Worm (Caenorhabditis elegans): ENCODE results near the gene sre-20.

The sre-20 gene

ce11 chrV:12816672-12817071 lies 31.9 kb upstream of the sre-20 start:
- TF ChIP-seq sem-4 (tag; optimal IDR thresholded peaks at IDR 0.05) (peak; percentile 19), alr-1 (tag; optimal IDR thresholded peaks at IDR 0.05) (no peak), nhr-25 (tag; optimal IDR thresholded peaks at IDR 0.05) (no peak), ztf-4 (tag; optimal IDR thresholded peaks at IDR 0.05) (peak; percentile 10)

- TF ChIP-seq alr-1 (tag; optimal IDR thresholded peaks at IDR 0.05) (no peak), nhr-11 (tag; optimal IDR thresholded peaks at IDR 0.05) (no peak), ama-1 (optimal IDR thresholded peaks at IDR 0.05) (no peak), nhr-6 (tag; optimal IDR thresholded peaks at IDR 0.05) (no peak), elt-3 (tag; optimal IDR thresholded peaks at IDR 0.05) (no peak), R02D3.7 (tag; optimal IDR thresholded peaks at IDR 0.05) (no peak), lin-39 (tag; optimal IDR thresholded peaks at IDR 0.05) (no peak), peb-1 (tag; optimal IDR thresholded peaks at IDR 0.05) (no peak), lsy-2 (tag; optimal IDR thresholded peaks at IDR 0.05) (no peak), dmd-4 (tag; optimal IDR thresholded peaks at IDR 0.05) (no peak), egl-27 (tag; optimal IDR thresholded peaks at IDR 0.05) (no peak), unc-55 (GFP tag; optimal IDR thresholded peaks at IDR 0.05) (no peak), unc-62 (GFP tag; optimal IDR thresholded peaks at IDR 0.05) (no peak)
Measured at ce11 chrV:12815386-12815785, 30.6 kb upstream of the sre-20 start.

- TF ChIP-seq ztf-4 (tag; optimal IDR thresholded peaks at IDR 0.05) (peak; percentile 63), nhr-237 (tag; optimal IDR thresholded peaks at IDR 0.05) (no peak), skn-1 (tag; optimal IDR thresholded peaks at IDR 0.05) (no peak), elt-1 (tag; optimal IDR thresholded peaks at IDR 0.05) (no peak), F13H6.1 (tag; optimal IDR thresholded peaks at IDR 0.05) (peak; percentile 91), ZK546.5 (tag; optimal IDR thresholded peaks at IDR 0.05) (no peak), nhr-10 (tag; optimal IDR thresholded peaks at IDR 0.05) (no peak), nhr-77 (tag; optimal IDR thresholded peaks at IDR 0.05) (no peak), elt-3 (tag; optimal IDR thresholded peaks at IDR 0.05) (no peak), sem-4 (tag; optimal IDR thresholded peaks at IDR 0.05) (peak; percentile 60), zag-1 (tag; optimal IDR thresholded peaks at IDR 0.05) (peak; percentile 40), unc-39 (tag; optimal IDR thresholded peaks at IDR 0.05) (peak; percentile 4), gmeb-1 (tag; optimal IDR thresholded peaks at IDR 0.05) (peak; percentile 12), alr-1 (tag; optimal IDR thresholded peaks at IDR 0.05) (no peak), mdl-1 (tag; optimal IDR thresholded peaks at IDR 0.05) (peak; percentile 14 to 65), C34F6.9 (tag; optimal IDR thresholded peaks at IDR 0.05) (peak; percentile 88), ceh-82 (tag; optimal IDR thresholded peaks at IDR 0.05) (no peak), nhr-6 (tag; optimal IDR thresholded peaks at IDR 0.05) (no peak), peb-1 (tag; optimal IDR thresholded peaks at IDR 0.05) (no peak), nhr-23 (tag; optimal IDR thresholded peaks at IDR 0.05) (no peak), mbf-1 (tag; optimal IDR thresholded peaks at IDR 0.05) (no peak), lin-13 (GFP tag; optimal IDR thresholded peaks at IDR 0.05) (peak; percentile 40), Y55F3AM.14 (GFP tag; optimal IDR thresholded peaks at IDR 0.05) (peak; percentile 69), ztf-1 (GFP tag; conservative IDR thresholded peaks at IDR 0.05) (no peak), ceh-16 (tag; optimal IDR thresholded peaks at IDR 0.05) (no peak), dmd-4 (tag; optimal IDR thresholded peaks at IDR 0.05) (no peak), sma-3 (GFP tag; optimal IDR thresholded peaks at IDR 0.05) (no peak), lsy-2 (tag; optimal IDR thresholded peaks at IDR 0.05) (peak in 1 of 2 experiments; percentile 79), crh-2 (tag; optimal IDR thresholded peaks at IDR 0.05) (peak; percentile 7), lin-39 (tag; optimal IDR thresholded peaks at IDR 0.05) (peak; percentile 32), nhr-12 (tag; optimal IDR thresholded peaks at IDR 0.05) (no peak), nhr-21 (tag; optimal IDR thresholded peaks at IDR 0.05) (no peak), R02D3.7 (tag; optimal IDR thresholded peaks at IDR 0.05) (no peak), ztf-11 (tag; optimal IDR thresholded peaks at IDR 0.05) (no peak), ama-1 (optimal IDR thresholded peaks at IDR 0.05) (no peak), mab-5 (tag; optimal IDR thresholded peaks at IDR 0.05) (peak; percentile 86), aly-2 (tag; optimal IDR thresholded peaks at IDR 0.05) (no peak), egl-27 (tag; optimal IDR thresholded peaks at IDR 0.05) (peak; percentile 64), unc-62 (GFP tag; optimal IDR thresholded peaks at IDR 0.05) (no peak), blmp-1 (tag; optimal IDR thresholded peaks at IDR 0.05; ENCODE audit: insufficient read depth) (no peak), nhr-129 (tag; optimal IDR thresholded peaks at IDR 0.05) (peak; percentile 84), snpc-4 (tag; optimal IDR thresholded peaks at IDR 0.05) (peak; percentile 55), nhr-11 (tag; optimal IDR thresholded peaks at IDR 0.05) (no peak), unc-55 (GFP tag; optimal IDR thresholded peaks at IDR 0.05) (peak; percentile 42), nhr-25 (tag; optimal IDR thresholded peaks at IDR 0.05) (no peak), fos-1 (tag; optimal IDR thresholded peaks at IDR 0.05) (no peak), lin-11 (tag; optimal IDR thresholded peaks at IDR 0.05) (peak; percentile 77), sma-9 (GFP tag; optimal IDR thresholded peaks at IDR 0.05) (peak; percentile 87), sma-9 (tag; optimal IDR thresholded peaks at IDR 0.05) (no peak)
Measured at ce11 chrV:12814481-12814882, 29.7 kb upstream of the sre-20 start.

All from whole organism, L2 larva.